Worm (Caenorhabditis elegans) whole organism, L1 larva: ENCODE results near the gene rpt-3.

ENCODE experiments used
- aha-1 ChIP-seq: fragments of 150-350 bp; optimal IDR thresholded peaks from 2 replicates; lab custom pipeline; 2014; ENCODE audit warnings: missing biosample characterization, missing genetic modification characterization
- fkh-10 ChIP-seq: sonication (generic microtip); optimal IDR thresholded peaks from 2 replicates; lab custom pipeline; 2017; ENCODE audit warnings: missing biosample characterization, missing genetic modification reagents, missing genetic modification characterization
- lir-3 ChIP-seq: sonication (generic microtip); optimal IDR thresholded peaks from 2 replicates; lab custom pipeline; 2016; ENCODE audit warnings: mild to moderate bottlenecking, missing genetic modification characterization, moderate library complexity, missing compliant biosample characterization; ENCODE audit not compliant: poor library complexity
- skn-1 ChIP-seq: fragments of 150-350 bp; optimal IDR thresholded peaks from 2 replicates; lab custom pipeline; 2014; ENCODE audit warnings: missing biosample characterization, missing genetic modification characterization

- TF ChIP-seq aha-1 (tag; lab: Kevin White, UChicago) (no peak), fkh-10 (GFP tag; lab: Kevin White, UChicago) (no peak), lir-3 (tag; lab: Kevin White, UChicago) (no peak), skn-1 (tag; lab: Kevin White, UChicago) (no peak)
Measured at ce11 chrIII:6476380-6476779, 13.2 kb upstream of the rpt-3 start.
